Worm (Caenorhabditis elegans): ENCODE measurements around the gene rpl-15.

rpl-15 gene

ce11 chrIV:654526-655440, at the start of gene rpl-15, which contains the start of gene K11H12.8:
Gene rpl-15 (minus strand): TSS chrIV:654576.
Gene K11H12.8 (plus strand): TSS chrIV:655390.
- TF ChIP-seq ZK546.5 (tag; optimal IDR thresholded peaks at IDR 0.05) (peak; percentile 92), nhr-77 (tag; optimal IDR thresholded peaks at IDR 0.05) (peak; percentile 95), elt-3 (tag; optimal IDR thresholded peaks at IDR 0.05) (no peak), ztf-1 (GFP tag; conservative IDR thresholded peaks at IDR 0.05) (peak; percentile 96; the same call in 1 of the 2 replicates), mab-5 (tag; optimal IDR thresholded peaks at IDR 0.05) (peak; percentile 98), nhr-12 (tag; optimal IDR thresholded peaks at IDR 0.05) (peak; percentile 80), skn-1 (tag; optimal IDR thresholded peaks at IDR 0.05) (peak; percentile 94), sma-3 (GFP tag; optimal IDR thresholded peaks at IDR 0.05) (peak; percentile 100), lsy-2 (tag; optimal IDR thresholded peaks at IDR 0.05) (peak; percentile 100), crh-2 (tag; optimal IDR thresholded peaks at IDR 0.05) (peak; percentile 100), Y55F3AM.14 (GFP tag; optimal IDR thresholded peaks at IDR 0.05) (peak; percentile 100), unc-55 (GFP tag; optimal IDR thresholded peaks at IDR 0.05) (peak; percentile 100), blmp-1 (tag; optimal IDR thresholded peaks at IDR 0.05; ENCODE audit: insufficient read depth) (peak; percentile 97), egl-27 (tag; optimal IDR thresholded peaks at IDR 0.05) (peak; percentile 99), ama-1 (optimal IDR thresholded peaks at IDR 0.05) (peak; percentile 90), nhr-6 (tag; optimal IDR thresholded peaks at IDR 0.05) (peak; percentile 100), zag-1 (tag; optimal IDR thresholded peaks at IDR 0.05) (peak; percentile 99), ceh-82 (tag; optimal IDR thresholded peaks at IDR 0.05) (peak; percentile 97), nhr-237 (tag; optimal IDR thresholded peaks at IDR 0.05) (peak; percentile 91), elt-1 (tag; optimal IDR thresholded peaks at IDR 0.05) (peak; percentile 48), unc-62 (GFP tag; optimal IDR thresholded peaks at IDR 0.05) (peak; percentile 99), lin-39 (tag; optimal IDR thresholded peaks at IDR 0.05) (peak; percentile 95), dmd-4 (tag; optimal IDR thresholded peaks at IDR 0.05) (peak; percentile 77), nhr-10 (tag; optimal IDR thresholded peaks at IDR 0.05) (peak; percentile 95), peb-1 (tag; optimal IDR thresholded peaks at IDR 0.05) (no peak), fos-1 (tag; optimal IDR thresholded peaks at IDR 0.05) (peak; percentile 100), aly-2 (tag; optimal IDR thresholded peaks at IDR 0.05) (peak; percentile 79), nhr-21 (tag; optimal IDR thresholded peaks at IDR 0.05) (peak; percentile 100), sma-9 (GFP tag; optimal IDR thresholded peaks at IDR 0.05) (peak; percentile 100), sma-9 (tag; optimal IDR thresholded peaks at IDR 0.05) (no peak), nhr-23 (tag; optimal IDR thresholded peaks at IDR 0.05) (peak; percentile 39), snpc-4 (tag; optimal IDR thresholded peaks at IDR 0.05) (peak; percentile 97), lin-11 (tag; optimal IDR thresholded peaks at IDR 0.05) (peak; percentile 100), sem-4 (tag; optimal IDR thresholded peaks at IDR 0.05) (peak; percentile 100), mbf-1 (tag; optimal IDR thresholded peaks at IDR 0.05) (peak; percentile 68), alr-1 (tag; optimal IDR thresholded peaks at IDR 0.05) (no peak), C34F6.9 (tag; optimal IDR thresholded peaks at IDR 0.05) (peak; percentile 100), R02D3.7 (tag; optimal IDR thresholded peaks at IDR 0.05) (peak; percentile 94), lin-13 (GFP tag; optimal IDR thresholded peaks at IDR 0.05) (peak; percentile 100), F13H6.1 (tag; optimal IDR thresholded peaks at IDR 0.05) (peak; percentile 100), ceh-16 (tag; optimal IDR thresholded peaks at IDR 0.05) (peak; percentile 99), ztf-4 (tag; optimal IDR thresholded peaks at IDR 0.05) (peak; percentile 100), gmeb-1 (tag; optimal IDR thresholded peaks at IDR 0.05) (peak; percentile 98), nhr-129 (tag; optimal IDR thresholded peaks at IDR 0.05) (peak; percentile 98), nhr-11 (tag; optimal IDR thresholded peaks at IDR 0.05) (peak; percentile 77), mdl-1 (tag; optimal IDR thresholded peaks at IDR 0.05) (peak; percentile 56 to 98), unc-39 (tag; optimal IDR thresholded peaks at IDR 0.05) (peak; percentile 42), ztf-11 (tag; optimal IDR thresholded peaks at IDR 0.05) (peak; percentile 73), nhr-25 (tag; optimal IDR thresholded peaks at IDR 0.05) (peak; percentile 99)
